Worm (Caenorhabditis elegans) whole organism, late embryonic: ENCODE data around the gene C02E7.10.

Experiments
- K09A11.1 ChIP-seq: sonication (generic microtip); optimal IDR thresholded peaks from 2 replicates; lab custom pipeline; 2017; ENCODE audit warnings: antibody characterized with exemption, mild to moderate bottlenecking, missing genetic modification characterization, missing compliant biosample characterization; ENCODE audit not compliant: insufficient read depth
- T23F11.4 ChIP-seq: fragments of 200-800 bp; sonication (Bioruptor generic); optimal IDR thresholded peaks from 2 replicates; lab custom pipeline; 2018; ENCODE audit warnings: mild to moderate bottlenecking, missing genetic modification characterization, missing compliant biosample characterization
- ceh-22 ChIP-seq: sonication (generic microtip); optimal IDR thresholded peaks from 2 replicates; lab custom pipeline; 2017; ENCODE audit warnings: missing biosample characterization, missing genetic modification characterization
- ceh-6 ChIP-seq: fragments of 200-800 bp; sonication (Bioruptor generic); optimal IDR thresholded peaks from 2 replicates; lab custom pipeline; 2018; ENCODE audit warnings: mild to moderate bottlenecking, missing genetic modification characterization, missing compliant biosample characterization
- dmd-4 ChIP-seq: sonication (generic microtip); optimal IDR thresholded peaks from 2 replicates; lab custom pipeline; 2016; ENCODE audit warnings: borderline replicate concordance, missing genetic modification characterization, missing compliant biosample characterization
- fax-1 ChIP-seq: sonication (generic microtip); optimal IDR thresholded peaks from 2 replicates; lab custom pipeline; 2016; ENCODE audit warnings: missing genotype, missing genetic modification characterization, missing compliant biosample characterization
- hlh-30 ChIP-seq: sonication (generic microtip); optimal IDR thresholded peaks from 2 replicates; lab custom pipeline; 2017; ENCODE audit warnings: antibody characterized with exemption, missing genetic modification characterization, missing compliant biosample characterization; ENCODE audit not compliant: insufficient read depth
- hlh-6 ChIP-seq: sonication (generic microtip); optimal IDR thresholded peaks from 2 replicates; lab custom pipeline; 2016; ENCODE audit warnings: missing genotype, missing genetic modification characterization, missing compliant biosample characterization
- lin-11 ChIP-seq: fragments of 200-800 bp; sonication (Bioruptor generic); optimal IDR thresholded peaks from 2 replicates; lab custom pipeline; 2018; ENCODE audit warnings: mild to moderate bottlenecking, missing genetic modification characterization, missing compliant biosample characterization
- madf-2 ChIP-seq: sonication (generic microtip); optimal IDR thresholded peaks from 2 replicates; lab custom pipeline; 2017; ENCODE audit warnings: missing genetic modification characterization, missing compliant biosample characterization
- mec-3 ChIP-seq: sonication (generic microtip); optimal IDR thresholded peaks from 2 replicates; lab custom pipeline; 2016; ENCODE audit warnings: borderline replicate concordance, missing genetic modification characterization, missing compliant biosample characterization
- nfya-1 ChIP-seq: sonication (generic microtip); optimal IDR thresholded peaks from 2 replicates; lab custom pipeline; 2017; ENCODE audit warnings: missing genetic modification characterization, mild to moderate bottlenecking, missing compliant biosample characterization, antibody characterized with exemption, moderate library complexity
- nhr-232 ChIP-seq: sonication (generic microtip); optimal IDR thresholded peaks from 2 replicates; lab custom pipeline; 2016; ENCODE audit warnings: missing genetic modification characterization, missing compliant biosample characterization
- odd-2 ChIP-seq: sonication (generic microtip); optimal IDR thresholded peaks from 2 replicates; lab custom pipeline; 2017; ENCODE audit warnings: antibody characterized with exemption, mild to moderate bottlenecking, missing genetic modification characterization, missing compliant biosample characterization
- pat-9 ChIP-seq: fragments of 200-800 bp; sonication (Bioruptor generic); optimal IDR thresholded peaks from 2 replicates; lab custom pipeline; 2018; ENCODE audit warnings: mild to moderate bottlenecking, missing genetic modification characterization, moderate library complexity, missing compliant biosample characterization
- pax-1 ChIP-seq: fragments of 150-350 bp; optimal IDR thresholded peaks from 2 replicates; lab custom pipeline; 2014; ENCODE audit warnings: missing biosample characterization, missing genetic modification characterization
- pqm-1 ChIP-seq: sonication (generic microtip); optimal IDR thresholded peaks from 2 replicates; lab custom pipeline; 2016; ENCODE audit warnings: missing genetic modification characterization, missing compliant biosample characterization
- rnt-1 ChIP-seq: sonication (generic microtip); optimal IDR thresholded peaks from 2 replicates; lab custom pipeline; 2016; ENCODE audit warnings: missing genetic modification characterization, missing compliant biosample characterization
- sox-4 ChIP-seq: sonication (generic microtip); optimal IDR thresholded peaks from 2 replicates; lab custom pipeline; 2017; ENCODE audit warnings: mild to moderate bottlenecking, missing genetic modification characterization, inconsistent platforms, missing compliant biosample characterization
- tbx-7 ChIP-seq: sonication (generic microtip); optimal IDR thresholded peaks from 2 replicates; lab custom pipeline; 2016; ENCODE audit warnings: missing genotype, missing genetic modification characterization, missing compliant biosample characterization
- ttx-3 ChIP-seq: sonication (generic microtip); optimal IDR thresholded peaks from 2 replicates; lab custom pipeline; 2016; ENCODE audit warnings: missing genetic modification reagents, missing genetic modification characterization, missing compliant biosample characterization
- zip-5 ChIP-seq: sonication (generic microtip); optimal IDR thresholded peaks from 2 replicates; lab custom pipeline; 2016; ENCODE audit warnings: missing genetic modification characterization, missing compliant biosample characterization

C02E7.10 gene

DNA sequence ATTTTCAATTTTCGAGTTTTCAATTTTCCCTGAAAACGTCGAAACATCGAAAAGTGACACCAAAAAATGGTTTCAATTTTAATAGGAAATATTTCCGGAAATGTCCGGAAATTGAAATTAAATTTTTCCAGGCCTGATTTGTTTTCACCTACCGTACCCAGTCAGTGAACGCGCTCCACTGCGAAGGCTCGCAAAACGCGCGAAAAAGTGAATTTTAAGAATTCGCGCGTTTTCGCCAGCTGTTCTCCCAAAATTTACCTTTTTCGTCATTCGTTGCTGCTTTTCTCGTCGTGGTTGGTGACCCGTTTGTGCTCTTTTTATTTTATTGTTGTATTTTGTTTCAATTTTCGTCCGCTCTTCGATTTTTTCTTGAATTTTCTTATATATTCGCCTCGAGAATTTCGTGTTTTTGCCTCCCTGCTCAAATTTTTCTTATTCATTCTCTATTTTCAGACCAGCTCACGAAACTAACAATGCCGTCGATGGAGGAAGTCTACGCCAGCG is 42.8 kb downstream of the C02E7.10 start, which contains the start of gene T19H12.2:
TSS of gene T19H12.2 (plus strand) at position 454 of the 504 bp plus-strand sequence.
- TF ChIP-seq T23F11.4 (no peak), rnt-1 (no peak), pax-1 (tag; lab: Kevin White, UChicago) (no peak), sox-4 (no peak), K09A11.1 (tag; lab: Kevin White, UChicago) (no peak), ceh-6 (GFP tag; lab: Kevin White, UChicago) (no peak), nfya-1 (tag; lab: Kevin White, UChicago) (no peak), zip-5 (no peak), tbx-7 (tag; lab: Kevin White, UChicago) (no peak), pat-9 (tag; lab: Kevin White, UChicago) (no peak)

- no peak for TF ChIP-seq madf-2 (tag; lab: Kevin White, UChicago)
Measured at ce11 chrV:4889477-4889876, 43.4 kb downstream of the C02E7.10 start, which contains the start of gene ugt-12. Gene ugt-12, minus strand, starts transcription at chrV:4889629.

ce11 chrV:4885372-4885771 is 47.5 kb downstream of the C02E7.10 start, which contains the start of gene T19H12.3:
Gene T19H12.3, plus strand, starts transcription at chrV:4885672.
- TF ChIP-seq odd-2 (tag; lab: Kevin White, UChicago) (no peak), mec-3 (tag; lab: Kevin White, UChicago) (no peak), pqm-1 (tag; lab: Kevin White, UChicago) (no peak), hlh-30 (tag; lab: Kevin White, UChicago) (no peak)

ce11 chrV:4884490-4884889 is 48.4 kb downstream of the C02E7.10 start, which contains the start of gene T19H12.12:
Gene T19H12.12, plus strand, starts transcription at chrV:4884790.
- TF ChIP-seq fax-1: no peak
- TF ChIP-seq ceh-22: no peak
- no peak for TF ChIP-seq pax-1 (tag; lab: Kevin White, UChicago)
- no peak for TF ChIP-seq dmd-4
- no peak for TF ChIP-seq nhr-232 (tag; lab: Kevin White, UChicago)
- TF ChIP-seq K09A11.1 (tag; lab: Kevin White, UChicago): no peak
- no peak for TF ChIP-seq ttx-3 (tag; lab: Kevin White, UChicago)
- TF ChIP-seq lin-11: no peak
- TF ChIP-seq odd-2 (tag; lab: Kevin White, UChicago): no peak
- no peak for TF ChIP-seq hlh-6 (tag; lab: Kevin White, UChicago)
